Worm (Caenorhabditis elegans): ENCODE results near the gene ZK1058.9.

The ZK1058.9 gene

DNA sequence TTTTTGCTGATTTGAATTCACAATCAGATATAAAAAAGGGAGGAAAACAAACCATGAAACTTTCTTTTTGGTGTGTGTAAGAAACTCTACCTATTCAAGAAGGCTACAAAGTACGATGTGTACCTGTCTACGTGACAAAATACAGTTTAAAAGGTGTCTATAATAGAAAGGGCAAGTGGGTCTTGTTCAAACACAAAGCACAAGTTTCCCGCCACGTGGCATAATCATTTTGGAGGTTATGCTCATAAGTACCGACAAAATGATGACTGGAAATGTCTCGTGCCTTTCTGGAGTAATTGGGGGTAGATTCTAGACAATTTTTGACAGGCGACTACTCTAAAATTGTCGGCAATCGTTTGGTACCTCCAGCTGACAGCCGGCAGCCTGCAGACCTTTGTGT lies 51.1 kb downstream of the ZK1058.9 start:
- TF ChIP-seq madf-6 (GFP tag; IDR thresholded peaks at IDR 0.05) (no peak), let-607 (tag; optimal IDR thresholded peaks at IDR 0.05) (peak; percentile 47 to 82), nhr-80 (tag; optimal IDR thresholded peaks at IDR 0.05) (peak; percentile 40), egl-44 (GFP tag; IDR thresholded peaks at IDR 0.05) (0 out of 2 replicates have a peak, but pooled peaks have one; percentile 14), Y53G8AR.9 (GFP tag; conservative IDR thresholded peaks at IDR 0.05) (0 out of 2 replicates have a peak, but pooled peaks have one; percentile 26)

DNA sequence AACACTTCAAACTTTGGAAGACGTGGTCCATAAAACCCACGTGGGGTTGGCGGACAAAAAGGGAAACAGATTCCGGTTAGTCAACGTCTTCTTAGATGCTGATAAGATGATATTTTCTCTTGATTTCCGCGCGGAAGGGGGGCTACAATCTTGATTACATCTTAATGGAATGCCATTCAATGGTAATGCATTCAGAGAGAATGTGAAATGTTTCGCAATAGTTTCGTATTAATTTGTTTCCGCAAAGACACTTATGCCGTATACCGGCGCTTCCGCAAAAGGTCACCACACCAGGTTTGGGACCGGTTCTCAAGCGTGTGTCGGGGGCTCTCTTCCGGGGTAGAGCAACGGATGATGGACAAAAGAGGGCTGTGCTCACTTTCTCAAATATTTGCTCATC lies 51.5 kb downstream of the ZK1058.9 start:
- TF ChIP-seq ztf-22 (GFP tag; optimal IDR thresholded peaks at IDR 0.05), result no peak
- TF ChIP-seq cebp-1 (GFP tag; IDR thresholded peaks at IDR 0.05), result peak; percentile 16; the same call in 1 of the 2 replicates
- peak; percentile 78 for TF ChIP-seq cebp-1 (tag; optimal IDR thresholded peaks at IDR 0.05)
- TF ChIP-seq madf-6 (GFP tag; IDR thresholded peaks at IDR 0.05), result no peak
- no peak for TF ChIP-seq let-607 (tag; optimal IDR thresholded peaks at IDR 0.05)
- TF ChIP-seq hrde-1 (tag; optimal IDR thresholded peaks at IDR 0.05; ENCODE audit: borderline replicate concordance), result no peak
- no peak for TF ChIP-seq lag-1 (GFP tag; IDR thresholded peaks at IDR 0.05)
- no peak for TF ChIP-seq madf-8 (GFP tag; conservative IDR thresholded peaks at IDR 0.05)
- no peak for TF ChIP-seq fkh-3 (tag; optimal IDR thresholded peaks at IDR 0.05)
- no peak for TF ChIP-seq nfyb-1 (GFP tag; IDR thresholded peaks at IDR 0.05)
- TF ChIP-seq ama-1 (optimal IDR thresholded peaks at IDR 0.05), result no peak
- no peak for TF ChIP-seq ama-1 (GFP tag; optimal IDR thresholded peaks at IDR 0.05)
- TF ChIP-seq tbx-9 (tag; optimal IDR thresholded peaks at IDR 0.05; ENCODE audit: borderline replicate concordance), result no peak
- TF ChIP-seq let-526 (GFP tag; IDR thresholded peaks at IDR 0.05), result no peak
- TF ChIP-seq madf-3 (GFP tag; IDR thresholded peaks at IDR 0.05), result no peak
- no peak for TF ChIP-seq mel-28 (tag; optimal IDR thresholded peaks at IDR 0.05; ENCODE audit: borderline replicate concordance)
- TF ChIP-seq Y95B8A.8 (GFP tag; IDR thresholded peaks at IDR 0.05), result no peak
- no peak for TF ChIP-seq aptf-3 (GFP tag; IDR thresholded peaks at IDR 0.05)
- no peak for TF ChIP-seq nhr-90 (tag; optimal IDR thresholded peaks at IDR 0.05)
- TF ChIP-seq nhr-27 (tag; optimal IDR thresholded peaks at IDR 0.05), result no peak
- TF ChIP-seq ztf-26 (tag; optimal IDR thresholded peaks at IDR 0.05), result no peak
- no peak for TF ChIP-seq tlf-1 (GFP tag; optimal IDR thresholded peaks at IDR 0.05)
- TF ChIP-seq hsf-1 (GFP tag; IDR thresholded peaks at IDR 0.05), result 0 out of 2 replicates have a peak, but pooled peaks have one; percentile 14
- no peak for TF ChIP-seq Y56A3A.18 (GFP tag; IDR thresholded peaks at IDR 0.05)
- TF ChIP-seq snpc-1.3 (tag; optimal IDR thresholded peaks at IDR 0.05; ENCODE audit: insufficient read depth), result no peak
- 0 out of 2 replicates have a peak, but pooled peaks have one; percentile 49 for TF ChIP-seq ztf-25 (GFP tag; IDR thresholded peaks at IDR 0.05)
- TF ChIP-seq rpc-1 (optimal IDR thresholded peaks at IDR 0.05), result no peak
- TF ChIP-seq rpc-1 (tag; optimal IDR thresholded peaks at IDR 0.05), result no peak
